Fruit fly (Drosophila melanogaster): ENCODE data around the gene CG31517.

Gene CG31517

dm6 chr3R:13907355-13908105, 40.7 kb upstream of the CG31517 start:
- no peak for TF ChIP-seq CG3919 (GFP tag; optimal IDR thresholded peaks at IDR 0.05)
- TF ChIP-seq topi (GFP tag; optimal IDR thresholded peaks at IDR 0.05): no peak
- TF ChIP-seq Lpt (GFP tag; optimal IDR thresholded peaks at IDR 0.05): no peak
- no peak for TF ChIP-seq fd59A (GFP tag; optimal IDR thresholded peaks at IDR 0.05)
- peak; percentile 4 for TF ChIP-seq CG32006 (GFP tag; optimal IDR thresholded peaks at IDR 0.05)
- TF ChIP-seq Ets21C (GFP tag; optimal IDR thresholded peaks at IDR 0.05): no peak
- peak; percentile 53 for TF ChIP-seq Eip78C (GFP tag)
- peak; percentile 2 for TF ChIP-seq CG6792 (GFP tag; optimal IDR thresholded peaks at IDR 0.05)
- TF ChIP-seq esn (GFP tag; optimal IDR thresholded peaks at IDR 0.05): peak; percentile 17
- peak; percentile 57 for TF ChIP-seq svp (GFP tag)
- TF ChIP-seq CG10631 (GFP tag; optimal IDR thresholded peaks at IDR 0.05): peak; percentile 21
- peak; percentile 1 for TF ChIP-seq net (GFP tag; optimal IDR thresholded peaks at IDR 0.05)
- no peak for TF ChIP-seq CG1621 (tag; optimal IDR thresholded peaks at IDR 0.05)

- TF ChIP-seq Gug (GFP tag; IDR thresholded peaks at IDR 0.05): no peak
- TF ChIP-seq Hr4 (GFP tag; optimal IDR thresholded peaks at IDR 0.05): no peak
- no peak for TF ChIP-seq vri (GFP tag; optimal IDR thresholded peaks at IDR 0.05)
- TF ChIP-seq fd85E (GFP tag; optimal IDR thresholded peaks at IDR 0.05): no peak
- TF ChIP-seq Smox (GFP tag; optimal IDR thresholded peaks at IDR 0.05): no peak
- no peak for TF ChIP-seq CG31627 (GFP tag; optimal IDR thresholded peaks at IDR 0.05)
- TF ChIP-seq svp (GFP tag): no peak
- no peak for TF ChIP-seq acj6 (GFP tag; optimal IDR thresholded peaks at IDR 0.05)
- no peak for TF ChIP-seq CG8632 (GFP tag; optimal IDR thresholded peaks at IDR 0.05)
- TF ChIP-seq Ets21C (GFP tag; optimal IDR thresholded peaks at IDR 0.05): no peak
- no peak for TF ChIP-seq Met (GFP tag; optimal IDR thresholded peaks at IDR 0.05)
Observed at dm6 chr3R:13909065-13909464, 39.2 kb upstream of the CG31517 start.

- no peak for TF ChIP-seq CG11762 (GFP tag; optimal IDR thresholded peaks at IDR 0.05; ENCODE audit: insufficient read depth)
- TF ChIP-seq Hr39 (GFP tag; optimal IDR thresholded peaks at IDR 0.05): no peak
- no peak for TF ChIP-seq lz (GFP tag; optimal IDR thresholded peaks at IDR 0.05)
- no peak for TF ChIP-seq dsx (GFP tag; optimal IDR thresholded peaks at IDR 0.05; ENCODE audit: poor library complexity, severe bottlenecking)
- TF ChIP-seq spab (GFP tag; optimal IDR thresholded peaks at IDR 0.05): no peak
Observed at dm6 chr3R:13909899-13910298, 38.3 kb upstream of the CG31517 start.

dm6 chr3R:13911314-13911713, 36.9 kb upstream of the CG31517 start:
- TF ChIP-seq Eip78C (GFP tag) (no peak), svp (GFP tag) (peak; percentile 40)

DNA sequence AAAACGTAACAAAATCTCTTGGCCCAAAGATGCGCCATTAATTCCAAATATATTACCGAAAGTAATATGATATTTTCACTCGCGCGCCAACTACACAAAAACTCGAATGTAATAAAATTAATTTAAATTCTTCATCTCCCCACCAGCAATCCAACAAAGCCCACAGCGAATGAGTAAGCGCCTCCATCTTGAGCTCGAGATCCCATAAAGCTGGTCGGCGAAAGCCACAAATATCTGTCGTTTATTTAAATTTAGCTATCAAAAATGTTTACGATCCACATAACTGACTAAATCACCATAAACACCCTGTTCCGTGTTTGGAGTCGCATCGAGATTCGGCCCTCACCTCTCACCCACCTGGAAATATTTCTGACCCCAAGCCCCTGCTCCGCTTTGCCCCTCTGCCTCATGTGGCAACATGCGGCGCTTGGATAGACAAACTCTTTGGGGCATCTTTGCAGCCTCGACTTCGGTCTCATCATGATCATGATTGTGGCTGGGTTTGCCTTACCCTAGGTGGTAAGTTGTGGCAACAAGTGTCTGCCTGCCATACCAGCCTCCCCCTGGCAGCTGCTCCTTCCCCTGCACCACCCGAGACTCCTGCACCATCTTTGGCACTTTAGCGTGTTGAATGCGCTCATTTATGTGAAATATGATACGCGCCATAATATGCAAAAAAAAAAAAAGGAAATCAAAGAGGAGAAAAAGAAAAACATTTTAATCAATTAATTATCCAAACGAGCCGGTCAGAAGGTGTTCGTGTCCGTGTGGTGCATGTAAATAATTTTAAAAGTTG, 36.0 kb upstream of the CG31517 start:
- TF ChIP-seq CG31627 (GFP tag; optimal IDR thresholded peaks at IDR 0.05): no peak
- TF ChIP-seq CG4318 (GFP tag; optimal IDR thresholded peaks at IDR 0.05): no peak
- peak; percentile 7 for TF ChIP-seq Eip78C (GFP tag)
- TF ChIP-seq ss (GFP tag; optimal IDR thresholded peaks at IDR 0.05): peak in 1 of 2 experiments; percentile 57
- no peak for TF ChIP-seq spab (GFP tag; optimal IDR thresholded peaks at IDR 0.05)
- TF ChIP-seq CG8119 (GFP tag; IDR thresholded peaks at IDR 0.05): no peak
- TF ChIP-seq CG8319 (GFP tag; optimal IDR thresholded peaks at IDR 0.05): no peak
- no peak for TF ChIP-seq CG11902 (GFP tag; optimal IDR thresholded peaks at IDR 0.05)
- 0 out of 3 replicates have a peak, but pooled peaks have one; percentile 9 for TF ChIP-seq CG6163 (GFP tag; IDR thresholded peaks at IDR 0.05)

All from whole organism, prepupa.